Worm (Caenorhabditis elegans) whole organism, L1 larva: ENCODE measurements around the gene Y104H12D.2.

ENCODE experiments used
- C04F5.9 ChIP-seq: sonication (generic microtip); optimal IDR thresholded peaks from 2 replicates; lab custom pipeline; 2016; ENCODE audit warnings: missing genetic modification characterization, missing compliant biosample characterization
- F16B12.6 ChIP-seq: fragments of 150-350 bp; optimal IDR thresholded peaks from 2 replicates; lab custom pipeline; 2014; ENCODE audit warnings: missing biosample characterization, missing genetic modification characterization
- Y116A8C.19 ChIP-seq: sonication (generic microtip); optimal IDR thresholded peaks from 2 replicates; lab custom pipeline; 2016; ENCODE audit warnings: missing compliant biosample characterization, missing genetic modification characterization, borderline replicate concordance
- aha-1 ChIP-seq: fragments of 150-350 bp; optimal IDR thresholded peaks from 2 replicates; lab custom pipeline; 2014; ENCODE audit warnings: missing biosample characterization, missing genetic modification characterization
- aly-2 ChIP-seq: fragments of 150-350 bp; optimal IDR thresholded peaks from 2 replicates; lab custom pipeline; 2014; ENCODE audit warnings: missing biosample characterization, missing genetic modification characterization
- blmp-1 ChIP-seq: fragments of 150-350 bp; optimal IDR thresholded peaks from 2 replicates; lab custom pipeline; 2014; ENCODE audit warnings: missing biosample characterization, missing genetic modification characterization
- ceh-63 ChIP-seq: fragments of 200-800 bp; sonication (Bioruptor generic); optimal IDR thresholded peaks from 2 replicates; lab custom pipeline; 2018; ENCODE audit warnings: mild to moderate bottlenecking, missing genetic modification characterization, missing compliant biosample characterization
- dpl-1 ChIP-seq, 3 experiments: fragments of 150-350 bp in 2 of 3; sonication (generic microtip) in 1 of 3; optimal IDR thresholded peaks; 2 replicates each; lab custom pipeline; 2014 to 2017; ENCODE audit warnings: missing biosample characterization in 3 of 3, missing genetic modification characterization in 3 of 3, missing genetic modification reagents in 3 of 3
- efl-1 ChIP-seq, 4 experiments: fragments of 150-350 bp; optimal IDR thresholded peaks in 3 of 4; peaks in 1 of 4; 1 replicate in 1 of 4; 2 replicates in 3 of 4; lab custom pipeline; 2014; ENCODE audit warnings: missing biosample characterization in 2 of 4, missing genetic modification characterization in 2 of 4, missing genetic modification reagents in 2 of 4
- efl-3 ChIP-seq: fragments of 200-800 bp; sonication (Bioruptor generic); optimal IDR thresholded peaks from 2 replicates; lab custom pipeline; 2018; ENCODE audit warnings: mild to moderate bottlenecking, missing genetic modification characterization, missing compliant biosample characterization
- egl-27 ChIP-seq, 2 experiments: fragments of 150-350 bp in 1 of 2; sonication (generic microtip); optimal IDR thresholded peaks; 3 replicates each; lab custom pipeline; 2017 to 2018; ENCODE audit warnings: missing biosample characterization in 2 of 2, missing genetic modification characterization in 2 of 2, missing genetic modification reagents in 2 of 2
- elt-2 ChIP-seq: sonication (generic microtip); optimal IDR thresholded peaks from 2 replicates; lab custom pipeline; 2016; ENCODE audit warnings: missing genetic modification characterization, mild to moderate bottlenecking, inconsistent platforms, missing compliant biosample characterization, missing genetic modification reagents
- ets-5 ChIP-seq: fragments of 200-800 bp; sonication (Bioruptor generic); IDR thresholded peaks from 2 replicates; pipeline ENCODE4 v1.3.6; 2022; ENCODE audit warnings: missing genetic modification characterization, missing compliant biosample characterization
- fkh-8 ChIP-seq: sonication (generic microtip); optimal IDR thresholded peaks from 2 replicates; lab custom pipeline; 2016; ENCODE audit warnings: mild to moderate bottlenecking, missing genetic modification characterization, missing compliant biosample characterization
- hlh-4 ChIP-seq: sonication (generic microtip); optimal IDR thresholded peaks from 2 replicates; lab custom pipeline; 2016; ENCODE audit warnings: mild to moderate bottlenecking, missing genetic modification characterization, missing compliant biosample characterization
- hpl-2 ChIP-seq: fragments of 150-350 bp; optimal IDR thresholded peaks from 2 replicates; lab custom pipeline; 2014; ENCODE audit warnings: missing biosample characterization, missing genetic modification reagents, missing genetic modification characterization
- jun-1 ChIP-seq: fragments of 150-350 bp; optimal IDR thresholded peaks from 2 replicates; lab custom pipeline; 2014; ENCODE audit warnings: missing biosample characterization, missing genetic modification reagents, missing genetic modification characterization
- mep-1 ChIP-seq: fragments of 150-350 bp; optimal IDR thresholded peaks from 2 replicates; lab custom pipeline; 2014; ENCODE audit warnings: missing biosample characterization, missing genetic modification characterization
- nhr-12 ChIP-seq: sonication (generic microtip); optimal IDR thresholded peaks from 2 replicates; lab custom pipeline; 2017; ENCODE audit warnings: missing biosample characterization, missing genetic modification characterization
- nhr-20 ChIP-seq: sonication (generic microtip); optimal IDR thresholded peaks from 2 replicates; lab custom pipeline; 2016; ENCODE audit warnings: mild to moderate bottlenecking, missing genetic modification characterization, missing compliant biosample characterization
- nhr-28 ChIP-seq: fragments of 150-350 bp; optimal IDR thresholded peaks from 2 replicates; lab custom pipeline; 2014; ENCODE audit warnings: missing biosample characterization, missing genetic modification characterization
- nhr-71 ChIP-seq: sonication (generic microtip); optimal IDR thresholded peaks from 2 replicates; lab custom pipeline; 2016; ENCODE audit warnings: mild to moderate bottlenecking, missing genetic modification characterization, moderate library complexity, missing compliant biosample characterization
- nhr-85 ChIP-seq: sonication (generic microtip); peaks from one replicate; lab custom pipeline; 2016; ENCODE audit warnings: missing genetic modification characterization, inconsistent platforms, missing compliant biosample characterization
- pag-3 ChIP-seq: sonication (generic microtip); optimal IDR thresholded peaks from 2 replicates; lab custom pipeline; 2017; ENCODE audit warnings: missing genetic modification characterization, mild to moderate bottlenecking, missing compliant biosample characterization, antibody characterized with exemption, borderline replicate concordance; ENCODE audit not compliant: insufficient read depth
- sox-4 ChIP-seq: sonication (generic microtip); optimal IDR thresholded peaks from 2 replicates; lab custom pipeline; 2016; ENCODE audit warnings: missing genetic modification characterization, missing compliant biosample characterization
- tbx-2 ChIP-seq: sonication (generic microtip); optimal IDR thresholded peaks from 2 replicates; lab custom pipeline; 2016; ENCODE audit warnings: missing genetic modification characterization, missing compliant biosample characterization
- unc-30 ChIP-seq: sonication (generic microtip); optimal IDR thresholded peaks from 2 replicates; lab custom pipeline; 2017; ENCODE audit warnings: missing biosample characterization, missing genetic modification characterization

Gene Y104H12D.2

DNA sequence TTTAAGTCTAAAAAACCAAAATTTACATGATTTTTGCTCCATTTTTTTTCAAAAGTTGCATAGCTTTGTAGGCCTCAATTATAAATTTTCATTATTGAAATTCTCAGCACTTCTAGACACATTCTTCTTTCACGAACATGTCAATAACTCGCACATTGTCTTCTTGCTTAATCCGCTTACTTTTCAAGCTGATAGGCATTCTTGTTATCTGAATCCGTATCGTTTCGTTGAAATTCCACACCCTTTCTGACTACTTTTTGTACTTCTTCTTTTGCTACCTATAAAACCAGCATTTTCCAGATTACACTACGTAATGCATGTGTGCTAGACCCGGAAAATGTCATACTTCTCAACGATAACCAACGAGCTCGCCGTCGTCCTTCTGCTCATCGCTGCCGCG is 38.5 kb downstream of the Y104H12D.2 start, which contains the start of gene W09G12.9:
Gene W09G12.9 (plus strand): TSS at position 301 of the 400 bp plus-strand sequence.
- no peak for TF ChIP-seq ets-5
- no peak for TF ChIP-seq C04F5.9 (tag; lab: Kevin White, UChicago)
- no peak for TF ChIP-seq efl-3 (GFP tag; lab: Kevin White, UChicago)
- TF ChIP-seq jun-1 (tag; lab: Kevin White, UChicago) = no peak
- TF ChIP-seq pag-3 (tag; lab: Kevin White, UChicago) = no peak
- TF ChIP-seq dpl-1 (GFP tag; optimal IDR thresholded peaks at IDR 0.05; lab: Kevin White, UChicago) = no peak
- no peak for TF ChIP-seq nhr-12 (tag; lab: Kevin White, UChicago)
- TF ChIP-seq egl-27 (tag; optimal IDR thresholded peaks at IDR 0.05; lab: Kevin White, UChicago) = no peak
- no peak for TF ChIP-seq ceh-63 (GFP tag; lab: Kevin White, UChicago)
- TF ChIP-seq unc-30 (tag; lab: Kevin White, UChicago) = no peak
- TF ChIP-seq aha-1 (tag; lab: Kevin White, UChicago) = no peak

DNA sequence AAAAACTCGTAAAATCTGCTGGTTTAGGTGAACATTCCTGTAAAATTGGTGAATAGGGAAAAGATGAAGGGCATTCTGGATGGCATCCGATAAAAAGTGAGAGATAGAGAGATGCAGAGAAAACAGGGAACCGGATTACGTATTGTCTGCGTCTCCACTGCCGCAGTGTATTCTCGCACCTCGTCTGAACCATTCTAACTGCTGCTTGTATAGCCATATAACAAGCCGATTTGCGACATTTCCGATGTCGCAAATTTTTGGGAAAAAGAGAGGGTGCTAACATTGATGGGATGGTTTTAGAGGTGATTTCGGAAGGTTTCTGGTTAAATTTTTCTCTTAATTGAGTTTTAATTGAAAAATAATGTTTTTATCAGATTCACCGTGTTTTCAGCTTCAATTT is 43.3 kb downstream of the Y104H12D.2 start, which contains the start of gene W09G12.10:
Gene W09G12.10 (minus strand): TSS at position 121 of the 400 bp plus-strand sequence.
- TF ChIP-seq mep-1 (tag; lab: Kevin White, UChicago) (no peak), jun-1 (tag; lab: Kevin White, UChicago) (peak; percentile 4), ceh-63 (GFP tag; lab: Kevin White, UChicago) (no peak), blmp-1 (tag; lab: Kevin White, UChicago) (peak; percentile 45), efl-1 (optimal IDR thresholded peaks at IDR 0.05; lab: Kevin White, UChicago) (peak in 1 of 2 experiments; percentile 18), efl-1 (GFP tag; optimal IDR thresholded peaks at IDR 0.05 in 1 of 2; lab: Kevin White, UChicago) (no peak), Y116A8C.19 (tag; lab: Kevin White, UChicago) (no peak)

DNA sequence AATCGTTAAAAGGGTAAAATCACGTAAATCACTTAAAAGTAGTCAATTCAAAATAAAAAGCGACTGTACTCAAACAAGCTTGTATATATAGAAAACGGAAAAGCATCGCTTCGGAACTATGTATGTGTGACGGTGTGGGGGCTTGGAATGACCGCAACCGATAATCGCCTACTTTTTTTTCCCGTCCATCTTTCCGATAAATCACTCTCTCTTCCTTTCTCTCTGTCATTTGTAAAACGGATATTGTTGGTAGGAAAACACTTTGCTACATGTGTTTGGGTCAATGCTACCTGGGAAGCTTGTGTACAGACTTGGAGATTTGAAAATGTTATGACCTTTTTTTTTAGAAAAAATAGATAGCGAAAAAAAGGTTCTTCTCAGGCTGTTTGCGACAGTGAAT is 47.0 kb downstream of the Y104H12D.2 start:
- peak; percentile 94 for TF ChIP-seq blmp-1 (tag; lab: Kevin White, UChicago)
- TF ChIP-seq nhr-28 (tag; lab: Kevin White, UChicago) = no peak

DNA sequence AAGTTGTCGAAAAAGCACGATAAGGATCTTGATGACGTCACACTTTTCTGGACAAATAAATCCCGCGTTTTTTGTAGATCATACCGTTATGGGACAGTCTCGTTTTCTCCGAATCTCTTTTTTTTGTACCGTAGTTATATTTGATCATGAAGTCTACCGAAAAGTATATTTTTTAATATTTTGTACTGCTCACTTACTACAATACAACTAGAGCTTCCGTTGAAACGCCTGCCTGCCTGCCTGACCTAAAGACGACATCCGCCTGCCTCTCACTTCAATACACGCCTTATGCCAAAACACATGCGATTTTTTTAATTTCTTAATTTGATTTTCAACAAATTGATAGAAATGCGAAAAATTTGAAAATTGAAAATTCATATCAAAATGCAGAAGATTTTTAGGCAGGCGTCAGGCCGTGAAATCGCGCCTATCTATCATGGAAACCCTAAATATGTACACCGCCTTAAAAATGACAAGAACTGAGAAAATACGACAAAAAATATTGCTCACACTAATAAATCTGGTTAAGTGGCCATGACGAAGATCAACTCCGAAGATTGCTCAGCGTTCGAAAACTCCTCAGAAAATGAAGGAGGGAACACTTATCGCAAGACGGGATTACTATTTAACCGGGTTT is 47.9 kb downstream of the Y104H12D.2 start, which contains the start of gene W09G12.8:
Gene W09G12.8 (plus strand): TSS at position 587 of the 637 bp plus-strand sequence.
- TF ChIP-seq tbx-2 (tag; lab: Kevin White, UChicago) = no peak
- TF ChIP-seq sox-4 (tag; lab: Kevin White, UChicago) = no peak
- no peak for TF ChIP-seq Y116A8C.19 (tag; lab: Kevin White, UChicago)
- TF ChIP-seq fkh-8 (tag; lab: Kevin White, UChicago) = no peak
- no peak for TF ChIP-seq aly-2 (tag; lab: Kevin White, UChicago)
- no peak for TF ChIP-seq unc-30 (tag; lab: Kevin White, UChicago)
- no peak for TF ChIP-seq nhr-85 (tag; lab: Kevin White, UChicago)
- no peak for TF ChIP-seq hlh-4 (tag; lab: Kevin White, UChicago)
- TF ChIP-seq hpl-2 (GFP tag; lab: Kevin White, UChicago) = no peak

DNA sequence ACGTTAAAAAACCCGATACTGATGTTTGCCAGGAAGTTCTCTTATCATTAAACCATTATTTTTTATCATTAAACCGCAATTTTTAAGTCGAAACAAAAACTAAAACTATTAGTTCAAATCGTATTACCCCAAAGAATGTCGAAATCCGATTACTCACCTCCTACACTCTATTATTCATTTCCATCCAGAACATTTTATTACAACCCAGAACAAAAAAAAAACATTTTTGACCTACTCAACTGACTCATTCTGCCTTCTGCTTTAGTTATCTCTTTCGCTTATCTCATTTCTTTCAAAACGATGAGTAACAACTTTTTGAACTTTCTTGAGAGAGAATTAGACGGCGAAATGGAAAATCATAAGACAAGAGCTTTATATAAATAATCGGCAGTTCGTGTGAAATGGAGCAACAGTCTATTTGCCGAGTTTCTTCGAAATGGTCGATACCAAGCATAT is 50.9 kb downstream of the Y104H12D.2 start, which contains the start of gene W09G12.7:
Gene W09G12.7 (plus strand): TSS at position 406 of the 456 bp plus-strand sequence.
- no peak for TF ChIP-seq nhr-71 (tag; lab: Kevin White, UChicago)
- peak; percentile 91 for TF ChIP-seq elt-2 (tag; lab: Kevin White, UChicago)
- TF ChIP-seq nhr-20 (tag; lab: Kevin White, UChicago) = peak; percentile 29
- TF ChIP-seq efl-1 (optimal IDR thresholded peaks at IDR 0.05; lab: Kevin White, UChicago) = no peak
- TF ChIP-seq efl-1 (GFP tag; optimal IDR thresholded peaks at IDR 0.05 in 1 of 2; lab: Kevin White, UChicago) = peak in 1 of 2 experiments; percentile 7
- TF ChIP-seq nhr-85 (tag; lab: Kevin White, UChicago) = no peak

DNA sequence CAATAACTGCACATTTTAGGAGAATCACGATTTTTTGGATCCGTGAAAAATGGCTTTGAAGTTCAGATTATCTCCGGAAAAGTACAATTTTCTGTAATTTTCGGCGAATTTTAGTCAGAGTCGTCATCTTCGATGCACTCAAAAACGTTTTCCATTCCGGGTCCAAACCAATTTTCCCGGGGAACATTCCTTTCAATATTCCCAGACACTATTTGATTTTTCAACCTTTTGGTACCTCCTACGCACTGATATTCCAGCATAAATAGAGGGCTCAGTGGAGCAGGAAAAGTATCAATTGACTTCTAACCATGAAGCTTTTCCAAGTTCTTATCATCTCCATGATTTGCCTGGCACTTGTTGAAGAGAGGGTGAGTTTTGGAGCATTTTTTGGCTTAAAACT is 53.8 kb downstream of the Y104H12D.2 start, which contains the start of gene W09G12.6:
Gene W09G12.6 (plus strand): TSS at position 301 of the 400 bp plus-strand sequence.
- TF ChIP-seq nhr-28 (tag; lab: Kevin White, UChicago) (no peak), F16B12.6 (no peak), mep-1 (tag; lab: Kevin White, UChicago) (no peak), unc-30 (tag; lab: Kevin White, UChicago) (no peak)
